Fruit fly (Drosophila melanogaster) whole organism, embryonic: Measurements from ENCODE around the gene CG42693.

Experiments
- CG10431 ChIP-seq: fragments of 200-800 bp; sonication (Bioruptor generic); optimal IDR thresholded peaks from 3 replicates; lab custom pipeline; 2018; ENCODE audit warnings: missing biosample characterization, mild to moderate bottlenecking, missing genetic modification characterization
- CG10979 ChIP-seq: fragments of 200-800 bp; sonication (Bioruptor generic); optimal IDR thresholded peaks from 2 replicates; lab custom pipeline; 2018; ENCODE audit warnings: missing biosample characterization, mild to moderate bottlenecking, missing genetic modification characterization, moderate library complexity
- CG11456 ChIP-seq: fragments of 200-800 bp; sonication (Bioruptor generic); IDR thresholded peaks from 3 replicates; pipeline ENCODE4 v1.3.6; 2022; ENCODE audit warnings: missing biosample characterization, missing genetic modification characterization
- CG32532 ChIP-seq: fragments of 200-800 bp; sonication (Bioruptor generic); IDR thresholded peaks from 2 replicates; pipeline ENCODE4 v1.3.6; 2022; ENCODE audit warnings: missing biosample characterization, missing genetic modification characterization
- CG6683 ChIP-seq: fragments of 200-800 bp; sonication (Bioruptor generic); optimal IDR thresholded peaks from 2 replicates; lab custom pipeline; 2017; ENCODE audit warnings: missing biosample characterization, mild to moderate bottlenecking, missing genetic modification characterization, missing genetic modification reagents
- CG7556 ChIP-seq: fragments of 200-800 bp; sonication (Bioruptor generic); optimal IDR thresholded peaks from 2 replicates; lab custom pipeline; 2017; ENCODE audit warnings: missing biosample characterization, mild to moderate bottlenecking, missing genetic modification characterization
- Rfx ChIP-seq: fragments of 200-800 bp; sonication (Bioruptor generic); IDR thresholded peaks from 2 replicates; pipeline ENCODE4 v1.3.6; 2022; ENCODE audit warnings: missing biosample characterization, missing genetic modification characterization
- az2 ChIP-seq: fragments of 200-800 bp; sonication (Bioruptor generic); optimal IDR thresholded peaks from 3 replicates; lab custom pipeline; 2016; ENCODE audit warnings: missing biosample characterization, missing genetic modification characterization
- bigmax ChIP-seq: fragments of 200-800 bp; sonication (Bioruptor generic); optimal IDR thresholded peaks from 2 replicates; lab custom pipeline; 2018; ENCODE audit warnings: missing biosample characterization, mild to moderate bottlenecking, missing genetic modification characterization
- fru ChIP-seq: fragments of >200 bp; optimal IDR thresholded peaks from 2 replicates; lab custom pipeline; 2017
- sens-2 ChIP-seq: fragments of 200-800 bp; sonication (Bioruptor generic); IDR thresholded peaks from 2 replicates; pipeline ENCODE4 v1.3.6; 2022; ENCODE audit warnings: missing biosample characterization, missing genetic modification characterization
- slou ChIP-seq: fragments of 200-800 bp; sonication (Bioruptor generic); optimal IDR thresholded peaks from 3 replicates; lab custom pipeline; 2016; ENCODE audit warnings: missing biosample characterization, missing genetic modification characterization

dm6 chr3R:31672675-31673074, 35.5 kb downstream of the CG42693 start:
- no peak for TF ChIP-seq slou (GFP tag; lab: Kevin White, UChicago)
- TF ChIP-seq sens-2 (GFP tag; lab: Robert Waterston, UW), result no peak
- TF ChIP-seq CG32532 (GFP tag; lab: Robert Waterston, UW), result no peak
- TF ChIP-seq Rfx, result no peak
- no peak for TF ChIP-seq fru (lab: Kevin White, UChicago)
- no peak for TF ChIP-seq CG11456 (GFP tag; lab: Robert Waterston, UW)
- TF ChIP-seq az2 (GFP tag; lab: Kevin White, UChicago), result no peak
- no peak for TF ChIP-seq CG10979 (tag; lab: Kevin White, UChicago)
- TF ChIP-seq CG10431 (GFP tag; lab: Kevin White, UChicago), result no peak
- no peak for TF ChIP-seq CG6683 (GFP tag; lab: Kevin White, UChicago)
- no peak for TF ChIP-seq bigmax
- no peak for TF ChIP-seq CG7556 (GFP tag; lab: Kevin White, UChicago)
